Worm (Caenorhabditis elegans): Measurements from ENCODE around the gene T28A11.2.

T28A11.2 gene

ce11 chrV:3287330-3287729, 7.2 kb downstream of the T28A11.2 start, which contains the start of gene F35F10.7:
F35F10.7 (minus strand) TSS chrV:3287430.
- TF ChIP-seq egl-27 (tag; optimal IDR thresholded peaks at IDR 0.05) (no peak), attf-4 (tag; optimal IDR thresholded peaks at IDR 0.05) (no peak), daf-12 (tag; optimal IDR thresholded peaks at IDR 0.05) (no peak), Y75B8A.6 (GFP tag; IDR thresholded peaks at IDR 0.05) (no peak), snpc-4 (tag; optimal IDR thresholded peaks at IDR 0.05) (no peak), lir-3 (tag; optimal IDR thresholded peaks at IDR 0.05) (no peak), ztf-7 (tag; optimal IDR thresholded peaks at IDR 0.05) (no peak), mxl-3 (GFP tag; optimal IDR thresholded peaks at IDR 0.05) (no peak), ceh-20 (GFP tag; IDR thresholded peaks at IDR 0.05) (no peak), lin-13 (GFP tag; optimal IDR thresholded peaks at IDR 0.05) (no peak), ceh-32 (tag; optimal IDR thresholded peaks at IDR 0.05; ENCODE audit: poor library complexity) (no peak), spr-1 (tag; optimal IDR thresholded peaks at IDR 0.05) (no peak), T20F7.1 (GFP tag; optimal IDR thresholded peaks at IDR 0.05) (no peak), nhr-77 (tag; optimal IDR thresholded peaks at IDR 0.05) (no peak), nhr-6 (tag; optimal IDR thresholded peaks at IDR 0.05) (no peak), nhr-76 (tag; optimal IDR thresholded peaks at IDR 0.05) (no peak)

ce11 chrV:3288134-3288533, 8.0 kb downstream of the T28A11.2 start:
- TF ChIP-seq cey-2 (tag; optimal IDR thresholded peaks at IDR 0.05; ENCODE audit: borderline replicate concordance, insufficient read depth) (no peak), madf-5 (GFP tag; IDR thresholded peaks at IDR 0.05) (0 out of 4 replicates have a peak, but pooled peaks of 1 of the 2 experiments have one; percentile 13), aha-1 (tag) (peak; percentile 34)

ce11 chrV:3289267-3289666, 9.1 kb downstream of the T28A11.2 start, which contains the start of gene F35F10.6:
F35F10.6 (minus strand) TSS chrV:3289367.
- TF ChIP-seq nhr-11 (tag; optimal IDR thresholded peaks at IDR 0.05), result no peak
- no peak for TF ChIP-seq T26A8.4 (GFP tag; IDR thresholded peaks at IDR 0.05)
- no peak for TF ChIP-seq duxl-1 (tag; optimal IDR thresholded peaks at IDR 0.05; ENCODE audit: poor library complexity)
- TF ChIP-seq mxl-3 (GFP tag; optimal IDR thresholded peaks at IDR 0.05), result no peak
- no peak for TF ChIP-seq lim-7 (GFP tag; IDR thresholded peaks at IDR 0.05)
- TF ChIP-seq dmd-9 (GFP tag; IDR thresholded peaks at IDR 0.05), result no peak
- TF ChIP-seq mdl-1 (tag; optimal IDR thresholded peaks at IDR 0.05), result no peak
- no peak for TF ChIP-seq nhr-10 (tag; optimal IDR thresholded peaks at IDR 0.05)
- no peak for TF ChIP-seq rbr-2 (tag; optimal IDR thresholded peaks at IDR 0.05)

ce11 chrV:3295368-3295767, 15.2 kb downstream of the T28A11.2 start:
- no peak for TF ChIP-seq daf-19 (GFP tag; conservative IDR thresholded peaks at IDR 0.05)
- peak in 1 of 2 experiments; percentile 94 for TF ChIP-seq unc-62 (GFP tag; optimal IDR thresholded peaks at IDR 0.05 in 1 of 2)
- no peak for TF ChIP-seq unc-62 (tag; optimal IDR thresholded peaks at IDR 0.05)

ce11 chrV:3297764-3298163, 17.6 kb downstream of the T28A11.2 start, which contains the start of gene srx-122:
srx-122 (minus strand) TSS chrV:3297864.
- no peak for TF ChIP-seq D1046.2 (GFP tag; IDR thresholded peaks at IDR 0.05)
- TF ChIP-seq saeg-2 (GFP tag; IDR thresholded peaks at IDR 0.05), result no peak
- no peak for TF ChIP-seq mxl-3 (GFP tag; optimal IDR thresholded peaks at IDR 0.05)
- TF ChIP-seq hif-1 (tag; optimal IDR thresholded peaks at IDR 0.05), result no peak
- TF ChIP-seq snpc-4 (tag; optimal IDR thresholded peaks at IDR 0.05), result no peak
- no peak for TF ChIP-seq ctbp-1 (GFP tag; IDR thresholded peaks at IDR 0.05)
- TF ChIP-seq F49E8.2 (tag; optimal IDR thresholded peaks at IDR 0.05; ENCODE audit: borderline replicate concordance), result no peak
- no peak for TF ChIP-seq snpc-1.2 (GFP tag; IDR thresholded peaks at IDR 0.05)
- no peak for TF ChIP-seq lir-3 (tag; optimal IDR thresholded peaks at IDR 0.05)
- TF ChIP-seq egl-27 (tag; optimal IDR thresholded peaks at IDR 0.05), result no peak
- no peak for TF ChIP-seq tag-97 (GFP tag; IDR thresholded peaks at IDR 0.05)
- no peak for TF ChIP-seq aha-1 (tag)
- TF ChIP-seq F44E2.7 (GFP tag; IDR thresholded peaks at IDR 0.05), result no peak
- no peak for TF ChIP-seq lin-29 (GFP tag; IDR thresholded peaks at IDR 0.05)
- no peak for TF ChIP-seq ztf-7 (tag; optimal IDR thresholded peaks at IDR 0.05)
- TF ChIP-seq aly-2 (tag; optimal IDR thresholded peaks at IDR 0.05), result no peak
- no peak for TF ChIP-seq dmd-9 (GFP tag; IDR thresholded peaks at IDR 0.05)

Data from whole organism, L4 larva.